Fruit fly (Drosophila melanogaster): ENCODE data around the gene bcn92.

The bcn92 gene

dm6 chrX:2158668-2159163 is 9.3 kb upstream of the bcn92 start, which contains the start of gene wapl (continued):
- TF ChIP-seq pzg (GFP tag; optimal IDR thresholded peaks at IDR 0.05) (peak; percentile 95), crp (GFP tag; optimal IDR thresholded peaks at IDR 0.05) (peak in 1 of 2 experiments; percentile 40), CG7963 (GFP tag; IDR thresholded peaks at IDR 0.05; ENCODE audit: partially characterized antibody) (peak; percentile 92), CG17328 (GFP tag; IDR thresholded peaks at IDR 0.05) (no peak), vnd (GFP tag; IDR thresholded peaks at IDR 0.05; ENCODE audit: partially characterized antibody) (peak; percentile 89), Gug (GFP tag; IDR thresholded peaks at IDR 0.05) (peak; percentile 51; the same call in 1 of the 4 replicates), CG17829 (tag; optimal IDR thresholded peaks at IDR 0.05) (peak; percentile 14), mld (GFP tag; IDR thresholded peaks at IDR 0.05; ENCODE audit: partially characterized antibody) (peak; percentile 87), stwl (tag; optimal IDR thresholded peaks at IDR 0.05) (peak; percentile 61), tin (GFP tag; optimal IDR thresholded peaks at IDR 0.05) (peak; percentile 8), lov (optimal IDR thresholded peaks at IDR 0.05) (no peak), lov (GFP tag; IDR thresholded peaks at IDR 0.05) (no peak), NFAT (GFP tag; IDR thresholded peaks at IDR 0.05) (0 out of 2 replicates have a peak, but pooled peaks have one; percentile 26), z (GFP tag; IDR thresholded peaks at IDR 0.05) (no peak), prd (optimal IDR thresholded peaks at IDR 0.05) (no peak), prd (GFP tag; IDR thresholded peaks at IDR 0.05) (peak; percentile 32; the same call in 1 of the 3 replicates), CG3065 (GFP tag; optimal IDR thresholded peaks at IDR 0.05) (no peak), klu (GFP tag; IDR thresholded peaks at IDR 0.05) (no peak), CG3163 (GFP tag; optimal IDR thresholded peaks at IDR 0.05) (peak; percentile 6), Ravus (GFP tag; IDR thresholded peaks at IDR 0.05) (no peak), ap (GFP tag; IDR thresholded peaks at IDR 0.05) (no peak), CG6765 (GFP tag; optimal IDR thresholded peaks at IDR 0.05) (no peak), lmd (GFP tag; IDR thresholded peaks at IDR 0.05) (no peak; the same call in 1 of the 2 replicates), CG11398 (GFP tag; optimal IDR thresholded peaks at IDR 0.05) (no peak), CG10147 (GFP tag; optimal IDR thresholded peaks at IDR 0.05) (peak; percentile 25), Mad (GFP tag; optimal IDR thresholded peaks at IDR 0.05) (peak; percentile 16), Hey (tag; optimal IDR thresholded peaks at IDR 0.05) (no peak), vfl (GFP tag; optimal IDR thresholded peaks at IDR 0.05) (peak; percentile 26), Ptx1 (GFP tag; IDR thresholded peaks at IDR 0.05) (0 out of 2 replicates have a peak, but pooled peaks have one; percentile 10), Stat92E (GFP tag; optimal IDR thresholded peaks at IDR 0.05) (peak in 1 of 3 experiments; percentile 8), gt (GFP tag; IDR thresholded peaks at IDR 0.05) (no peak), NC2β (GFP tag; optimal IDR thresholded peaks at IDR 0.05) (peak; percentile 33), B-H2 (GFP tag; optimal IDR thresholded peaks at IDR 0.05) (peak; percentile 19), CG16815 (GFP tag; optimal IDR thresholded peaks at IDR 0.05) (no peak), CG11723 (GFP tag; optimal IDR thresholded peaks at IDR 0.05) (no peak), ash1 (GFP tag; optimal IDR thresholded peaks at IDR 0.05) (no peak), Pdp1 (GFP tag; optimal IDR thresholded peaks at IDR 0.05) (peak in 1 of 2 experiments; percentile 44), pho (GFP tag; optimal IDR thresholded peaks at IDR 0.05) (no peak), gcm2 (GFP tag; optimal IDR thresholded peaks at IDR 0.05) (peak; percentile 48), CG33213 (GFP tag; optimal IDR thresholded peaks at IDR 0.05) (peak; percentile 29), HmgD (GFP tag; optimal IDR thresholded peaks at IDR 0.05) (peak; percentile 76), CG2889 (GFP tag; IDR thresholded peaks at IDR 0.05) (no peak), BEAF-32 (GFP tag; optimal IDR thresholded peaks at IDR 0.05) (peak; percentile 97), CG9876 (GFP tag; optimal IDR thresholded peaks at IDR 0.05) (peak; percentile 37), exex (tag; optimal IDR thresholded peaks at IDR 0.05) (no peak), Lhr (GFP tag; optimal IDR thresholded peaks at IDR 0.05) (peak; percentile 67), Trl (optimal IDR thresholded peaks at IDR 0.05) (no peak), Trl (GFP tag; optimal IDR thresholded peaks at IDR 0.05) (peak; percentile 22), ERR (GFP tag; optimal IDR thresholded peaks at IDR 0.05) (peak; percentile 49), shn (GFP tag; optimal IDR thresholded peaks at IDR 0.05) (no peak), zen2 (GFP tag; IDR thresholded peaks at IDR 0.05; ENCODE audit: partially characterized antibody) (peak; percentile 90)

Data from whole organism, embryonic.